Worm (Caenorhabditis elegans): Measurements from ENCODE around the gene F08D12.2.

- no peak for TF ChIP-seq tra-4 (tag; optimal IDR thresholded peaks at IDR 0.05)
- TF ChIP-seq ama-1 (optimal IDR thresholded peaks at IDR 0.05), result no peak
- TF ChIP-seq F13C5.2 (tag; optimal IDR thresholded peaks at IDR 0.05), result no peak
- TF ChIP-seq tbx-11 (GFP tag; IDR thresholded peaks at IDR 0.05), result no peak
Observed at ce11 chrII:2832098-2832497, 50.6 kb downstream of the F08D12.2 start.
